Fruit fly (Drosophila melanogaster): ENCODE measurements around the gene CG7794.

DNA sequence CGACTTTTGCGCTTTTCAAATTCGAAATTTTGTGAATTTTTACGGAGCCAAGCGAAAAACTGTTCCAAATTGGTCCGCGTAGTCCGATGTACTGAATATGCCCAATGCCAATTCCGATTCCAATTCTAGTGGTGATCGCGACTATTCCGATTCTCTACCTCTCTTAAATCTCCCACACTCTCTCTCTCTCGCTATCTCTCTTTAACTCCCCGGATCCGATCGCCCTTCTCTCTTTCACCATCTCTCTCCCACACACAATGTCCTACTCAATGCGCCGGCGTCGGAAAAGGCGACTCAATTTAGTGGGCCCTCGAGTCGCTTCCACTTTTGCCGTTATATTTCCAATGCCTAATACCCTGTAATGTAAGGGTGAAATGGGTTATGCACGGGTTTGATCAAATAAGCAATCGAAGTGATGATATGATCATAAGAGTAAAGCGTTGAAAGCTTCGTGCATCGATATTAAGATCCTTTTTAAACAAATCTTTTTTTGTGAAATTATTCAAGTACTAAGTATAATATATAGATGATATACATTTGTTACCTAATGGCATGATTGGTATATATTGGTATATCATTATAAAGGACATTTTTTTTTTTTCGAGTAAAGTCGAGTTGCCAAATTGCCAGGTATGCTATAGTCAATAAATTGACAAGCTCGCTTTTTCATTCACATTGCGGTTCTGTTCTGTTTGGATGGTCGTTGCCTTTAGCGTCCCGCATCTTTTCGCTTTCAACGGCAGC is 25.9 kb downstream of the CG7794 start:
- TF ChIP-seq spab (GFP tag; optimal IDR thresholded peaks at IDR 0.05) (peak; percentile 69), svp (GFP tag) (no peak)

Data from whole organism, prepupa.